Worm (Caenorhabditis elegans) whole organism, young adult: Measurements from ENCODE around the gene cest-2.3.

Source experiments
- C06A6.2 ChIP-seq: fragments of 200-800 bp; sonication (Bioruptor generic); conservative IDR thresholded peaks from 2 replicates; pipeline ENCODE4 v1.3.6; 2022; ENCODE audit warnings: missing genetic modification characterization, missing compliant biosample characterization
- C17E4.6 ChIP-seq: fragments of 200-800 bp; sonication (Bioruptor generic); IDR thresholded peaks from 2 replicates; pipeline ENCODE4 v1.3.6; 2022; ENCODE audit warnings: missing genetic modification reagents, missing genetic modification characterization, missing compliant biosample characterization
- D2030.7 ChIP-seq: fragments of 200-800 bp; sonication (Bioruptor generic); IDR thresholded peaks from 2 replicates; pipeline ENCODE4 v1.3.6; 2022; ENCODE audit warnings: missing genetic modification reagents, missing genetic modification characterization, missing compliant biosample characterization
- F33H1.4 ChIP-seq: fragments of 200-800 bp; sonication (Bioruptor generic); IDR thresholded peaks from 2 replicates; pipeline ENCODE4 v1.3.6; 2022; ENCODE audit warnings: missing genetic modification reagents, missing genetic modification characterization, missing compliant biosample characterization
- ZK185.1 ChIP-seq: sonication (generic microtip); optimal IDR thresholded peaks from 2 replicates; lab custom pipeline; 2016; ENCODE audit warnings: mild to moderate bottlenecking, missing genetic modification characterization, missing compliant biosample characterization; ENCODE audit not compliant: poor library complexity, severe bottlenecking
- akir-1 ChIP-seq: fragments of 200-800 bp; sonication (Bioruptor generic); optimal IDR thresholded peaks from 2 replicates; lab custom pipeline; 2018; ENCODE audit warnings: mild to moderate bottlenecking, missing genetic modification characterization, moderate library complexity, missing compliant biosample characterization
- ama-1 ChIP-seq, 3 experiments: fragments of 150-350 bp in 1 of 3; sonication (generic microtip) in 2 of 3; optimal IDR thresholded peaks; 2 replicates each; lab custom pipeline; 2014 to 2018; ENCODE audit warnings: missing biosample characterization in 2 of 3, missing genetic modification characterization in 2 of 3, missing genetic modification reagents in 2 of 3
- aptf-2 ChIP-seq: fragments of 200-800 bp; sonication (Bioruptor generic); conservative IDR thresholded peaks from 2 replicates; pipeline ENCODE4 v1.3.6; 2022; ENCODE audit warnings: missing genetic modification reagents, missing genetic modification characterization, missing compliant biosample characterization
- attf-5 ChIP-seq: fragments of 200-800 bp; sonication (Bioruptor generic); optimal IDR thresholded peaks from 2 replicates; lab custom pipeline; 2018; ENCODE audit warnings: mild to moderate bottlenecking, missing genetic modification characterization, missing compliant biosample characterization
- bed-1 ChIP-seq: fragments of 200-800 bp; sonication (Bioruptor generic); IDR thresholded peaks from 2 replicates; pipeline ENCODE4 v1.3.6; 2022; ENCODE audit warnings: missing genetic modification reagents, missing genetic modification characterization, missing compliant biosample characterization
- dpff-1 ChIP-seq: sonication (generic microtip); optimal IDR thresholded peaks from 2 replicates; lab custom pipeline; 2017; ENCODE audit warnings: mild to moderate bottlenecking, missing genetic modification characterization, missing compliant biosample characterization
- efl-1 ChIP-seq: fragments of 150-350 bp; optimal IDR thresholded peaks from 2 replicates; lab custom pipeline; 2014; ENCODE audit warnings: missing biosample characterization, missing genetic modification reagents, missing genetic modification characterization
- hlh-12 ChIP-seq: sonication (generic microtip); optimal IDR thresholded peaks from 2 replicates; lab custom pipeline; 2016; ENCODE audit warnings: missing genetic modification characterization, missing compliant biosample characterization
- hmg-1.2 ChIP-seq: fragments of 200-800 bp; sonication (Bioruptor generic); IDR thresholded peaks from 2 replicates; pipeline ENCODE4 v1.3.6; 2022; ENCODE audit warnings: missing genetic modification reagents, missing genetic modification characterization, missing compliant biosample characterization
- let-607 ChIP-seq, 2 experiments: fragments of 200-800 bp in 1 of 2; sonication (Bioruptor generic) in 1 of 2; sonication (generic microtip) in 1 of 2; optimal IDR thresholded peaks; 2 replicates each; lab custom pipeline; 2016 to 2018; ENCODE audit warnings: mild to moderate bottlenecking in 2 of 2, missing compliant biosample characterization in 2 of 2, missing genetic modification characterization in 2 of 2, moderate library complexity in 2 of 2, missing genotype in 1 of 2
- lin-26 ChIP-seq: fragments of 200-800 bp; sonication (Bioruptor generic); IDR thresholded peaks from 2 replicates; pipeline ENCODE4 v1.3.6; 2022; ENCODE audit warnings: missing genetic modification reagents, missing genetic modification characterization, missing compliant biosample characterization
- lin-35 ChIP-seq, 3 experiments: fragments of 150-350 bp in 2 of 3; sonication (generic microtip) in 1 of 3; optimal IDR thresholded peaks; 2 replicates each; lab custom pipeline; 2014 to 2018; ENCODE audit warnings: missing biosample characterization in 3 of 3, missing genetic modification characterization in 3 of 3, missing genetic modification reagents in 3 of 3
- lin-54 ChIP-seq: fragments of 200-800 bp; sonication (Bioruptor generic); optimal IDR thresholded peaks from 2 replicates; lab custom pipeline; 2018; ENCODE audit warnings: mild to moderate bottlenecking, missing genetic modification characterization, missing compliant biosample characterization
- lsl-1 ChIP-seq: fragments of 200-800 bp; sonication (Bioruptor generic); optimal IDR thresholded peaks from 2 replicates; lab custom pipeline; 2018; ENCODE audit warnings: mild to moderate bottlenecking, missing genetic modification characterization, moderate library complexity, missing compliant biosample characterization
- madf-8 ChIP-seq: fragments of 200-800 bp; sonication (Bioruptor generic); conservative IDR thresholded peaks from 2 replicates; pipeline ENCODE4 v1.3.6; 2022; ENCODE audit warnings: missing genetic modification reagents, missing genetic modification characterization, missing compliant biosample characterization
- mcd-1 ChIP-seq: fragments of 200-800 bp; sonication (Bioruptor generic); IDR thresholded peaks from 2 replicates; pipeline ENCODE4 v1.3.6; 2022; ENCODE audit warnings: missing genetic modification reagents, missing genetic modification characterization, missing compliant biosample characterization
- nfyb-1 ChIP-seq: fragments of 200-800 bp; sonication (Bioruptor generic); IDR thresholded peaks from 2 replicates; pipeline ENCODE4 v1.3.6; 2022; ENCODE audit warnings: missing genetic modification reagents, missing genetic modification characterization, missing compliant biosample characterization
- nhr-179 ChIP-seq: sonication (generic microtip); optimal IDR thresholded peaks from 2 replicates; lab custom pipeline; 2016; ENCODE audit warnings: mild to moderate bottlenecking, missing genetic modification characterization, missing compliant biosample characterization
- nhr-90 ChIP-seq: sonication (generic microtip); optimal IDR thresholded peaks from 2 replicates; lab custom pipeline; 2016; ENCODE audit warnings: missing genotype, mild to moderate bottlenecking, missing genetic modification characterization, missing compliant biosample characterization
- pbrm-1 ChIP-seq: fragments of 200-800 bp; sonication (Bioruptor generic); IDR thresholded peaks from 2 replicates; pipeline ENCODE4 v1.3.6; 2022; ENCODE audit warnings: missing genetic modification reagents, missing genetic modification characterization, missing compliant biosample characterization
- rcor-1 ChIP-seq: fragments of 200-800 bp; sonication (Bioruptor generic); IDR thresholded peaks from 2 replicates; pipeline ENCODE4 v1.3.6; 2022; ENCODE audit warnings: missing genetic modification reagents, missing genetic modification characterization, missing compliant biosample characterization
- sdz-38 ChIP-seq: sonication (generic microtip); optimal IDR thresholded peaks from 2 replicates; lab custom pipeline; 2016; ENCODE audit warnings: missing genotype, missing genetic modification characterization, missing compliant biosample characterization
- snpc-1.3 ChIP-seq: sonication (generic microtip); optimal IDR thresholded peaks from 2 replicates; lab custom pipeline; 2017; ENCODE audit warnings: missing genetic modification characterization, mild to moderate bottlenecking, missing compliant biosample characterization, antibody characterized with exemption, moderate library complexity, missing genotype, missing genetic modification reagents; ENCODE audit not compliant: insufficient read depth
- snpc-4 ChIP-seq, 5 experiments: fragments of 150-350 bp in 1 of 5; sonication (generic microtip) in 4 of 5; optimal IDR thresholded peaks; 2 replicates each; lab custom pipeline; 2014 to 2018; ENCODE audit warnings: missing genetic modification characterization in 5 of 5, missing biosample characterization in 3 of 5, antibody characterized with exemption in 2 of 5, mild to moderate bottlenecking in 2 of 5, missing compliant biosample characterization in 2 of 5, missing genotype in 2 of 5, moderate library complexity in 2 of 5, missing genetic modification reagents in 1 of 5
- tbp1 ChIP-seq: fragments of 200-800 bp; sonication (Bioruptor generic); optimal IDR thresholded peaks from 2 replicates; lab custom pipeline; 2018; ENCODE audit warnings: mild to moderate bottlenecking, missing genetic modification characterization, missing compliant biosample characterization
- xnd-1 ChIP-seq: sonication (generic microtip); optimal IDR thresholded peaks from 2 replicates; lab custom pipeline; 2016; ENCODE audit warnings: missing genotype, missing genetic modification reagents, missing genetic modification characterization, missing compliant biosample characterization
- ztf-26 ChIP-seq: sonication (generic microtip); optimal IDR thresholded peaks from 2 replicates; lab custom pipeline; 2017; ENCODE audit warnings: missing genetic modification characterization, missing compliant biosample characterization

Gene cest-2.3

ce11 chrV:14192870-14193269, 10.1 kb upstream of the cest-2.3 start (continued):
- TF ChIP-seq xnd-1 (tag; lab: Kevin White, UChicago) (peak; percentile 93), ama-1 (optimal IDR thresholded peaks at IDR 0.05; lab: Kevin White, UChicago) (no peak), ama-1 (GFP tag; optimal IDR thresholded peaks at IDR 0.05; lab: Kevin White, UChicago) (peak in 1 of 2 experiments; percentile 11), D2030.7 (peak; percentile 72), pbrm-1 (GFP tag; lab: Robert Waterston, UW) (no peak), madf-8 (peak; percentile 81)

DNA sequence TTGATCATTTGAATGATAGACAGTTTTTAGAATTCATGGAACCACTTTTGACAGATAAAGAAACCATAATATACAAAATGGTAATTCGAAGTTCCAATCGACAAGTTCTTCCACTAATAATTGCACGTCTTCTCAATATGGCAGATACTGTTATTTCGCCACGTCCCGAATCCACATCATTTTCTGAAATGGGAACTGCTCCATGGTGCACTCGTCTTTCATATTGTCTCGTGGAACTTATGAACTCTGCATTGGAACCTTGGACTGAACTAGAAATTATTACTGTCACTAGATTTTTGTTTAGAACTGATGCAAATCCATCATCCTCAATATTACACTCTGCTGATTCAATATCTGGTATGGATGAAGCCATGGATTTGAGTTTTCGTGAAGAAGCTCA, 4.3 kb upstream of the cest-2.3 start:
- no peak for TF ChIP-seq aptf-2
- no peak for TF ChIP-seq akir-1 (GFP tag; lab: Kevin White, UChicago)
- TF ChIP-seq snpc-1.3 (tag; lab: Kevin White, UChicago): no peak
- no peak for TF ChIP-seq dpff-1 (tag; lab: Kevin White, UChicago)
- no peak for TF ChIP-seq nhr-90
- no peak for TF ChIP-seq F33H1.4 (GFP tag; lab: Robert Waterston, UW)
- no peak for TF ChIP-seq C17E4.6
- TF ChIP-seq nhr-179 (tag; lab: Kevin White, UChicago): no peak
- no peak for TF ChIP-seq bed-1
- TF ChIP-seq, all 124 proteins: peak for 0

ce11 chrV:14185438-14185837, 2.7 kb upstream of the cest-2.3 start, which contains the start of the genes trm-1 and ints-2:
Gene trm-1 (minus strand): TSS chrV:14185612.
Gene ints-2 (plus strand): TSS chrV:14185686.
- TF ChIP-seq lin-35 (GFP tag; optimal IDR thresholded peaks at IDR 0.05; lab: Kevin White, UChicago): peak in 1 of 3 experiments; percentile 36
- TF ChIP-seq let-607 (tag; optimal IDR thresholded peaks at IDR 0.05; lab: Kevin White, UChicago): no peak
- TF ChIP-seq hmg-1.2 (GFP tag; lab: Robert Waterston, UW): 0 out of 2 replicates have a peak, but pooled peaks have one; percentile 19
- peak; percentile 21 for TF ChIP-seq efl-1 (GFP tag; lab: Kevin White, UChicago)
- peak; percentile 96 for TF ChIP-seq mcd-1 (GFP tag; lab: Robert Waterston, UW)
- no peak for TF ChIP-seq C06A6.2 (GFP tag; lab: Robert Waterston, UW)
- peak; percentile 21; the same call in 1 of the 2 replicates for TF ChIP-seq F33H1.4 (GFP tag; lab: Robert Waterston, UW)
- peak; percentile 10 for TF ChIP-seq lin-54 (GFP tag; lab: Kevin White, UChicago)
- no peak for TF ChIP-seq tbp1
- TF ChIP-seq lsl-1: peak; percentile 4
- TF ChIP-seq ZK185.1 (tag; lab: Kevin White, UChicago): peak; percentile 27
- peak; percentile 20 for TF ChIP-seq attf-5
- TF ChIP-seq snpc-4 (GFP tag; optimal IDR thresholded peaks at IDR 0.05; lab: Kevin White, UChicago): no peak
- TF ChIP-seq snpc-4 (tag; optimal IDR thresholded peaks at IDR 0.05; lab: Kevin White, UChicago): peak in 1 of 4 experiments; percentile 45
- TF ChIP-seq, all 124 proteins: peak for 10

ce11 chrV:14179947-14180346, 2.8 kb downstream of the cest-2.3 start, which contains the start of gene ZC376.8:
Gene ZC376.8 (plus strand): TSS chrV:14180247.
- TF ChIP-seq ztf-26 (no peak), lsl-1 (no peak), hmg-1.2 (GFP tag; lab: Robert Waterston, UW) (no peak), rcor-1 (no peak), nfyb-1 (GFP tag; lab: Robert Waterston, UW) (no peak), pbrm-1 (GFP tag; lab: Robert Waterston, UW) (no peak), mcd-1 (GFP tag; lab: Robert Waterston, UW) (no peak)

DNA sequence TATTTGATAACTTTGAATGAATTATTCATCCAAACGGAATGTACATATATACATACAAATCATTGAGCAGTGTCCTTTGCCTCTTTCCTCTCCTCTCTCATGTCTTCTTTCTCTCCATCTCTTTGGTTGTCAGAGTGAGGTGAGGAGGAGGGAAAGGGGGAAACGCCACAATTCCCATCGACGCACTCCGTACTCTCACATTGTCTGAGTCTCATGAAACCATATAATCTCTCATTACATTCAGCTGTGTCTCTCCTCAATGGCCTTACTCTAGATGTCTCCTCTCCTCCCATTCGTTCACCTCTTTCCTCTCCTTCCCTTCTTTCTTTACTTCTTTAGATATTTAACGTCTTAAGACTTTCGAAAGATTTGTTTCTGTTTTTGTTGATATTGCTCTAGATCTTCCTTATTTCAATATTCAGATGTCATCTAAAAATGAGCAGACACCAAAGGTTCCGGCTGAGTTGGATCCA, 5.1 kb downstream of the cest-2.3 start, which contains the start of gene ceh-74:
TSS of gene ceh-74 (plus strand) at position 423 of the 473 bp plus-strand sequence.
- TF ChIP-seq efl-1 (GFP tag; lab: Kevin White, UChicago) (no peak), sdz-38 (tag; lab: Kevin White, UChicago) (no peak), hmg-1.2 (GFP tag; lab: Robert Waterston, UW) (peak; percentile 58), lin-26 (GFP tag; lab: Robert Waterston, UW) (no peak), hlh-12 (no peak)
